Worm (Caenorhabditis elegans) whole organism, L3 larva: ENCODE data around the gene K01F9.2.

Experiments
- ZK546.5 ChIP-seq: sonication (generic microtip); optimal IDR thresholded peaks from 2 replicates; lab custom pipeline; 2017; ENCODE audit warnings: missing biosample characterization, missing genetic modification characterization
- ama-1 ChIP-seq: fragments of 150-350 bp; optimal IDR thresholded peaks from 2 replicates; lab custom pipeline; 2018
- daf-12 ChIP-seq: fragments of 150-350 bp; optimal IDR thresholded peaks from 2 replicates; lab custom pipeline; 2014; ENCODE audit warnings: missing biosample characterization, missing genetic modification reagents, missing genetic modification characterization
- fos-1 ChIP-seq: fragments of 150-350 bp; optimal IDR thresholded peaks from 2 replicates; lab custom pipeline; 2014; ENCODE audit warnings: missing biosample characterization, missing genetic modification characterization
- lin-39 ChIP-seq: fragments of 150-350 bp; optimal IDR thresholded peaks from 2 replicates; lab custom pipeline; 2018; ENCODE audit warnings: missing biosample characterization, missing genetic modification reagents, missing genetic modification characterization
- nfya-1 ChIP-seq: sonication (generic microtip); optimal IDR thresholded peaks from 2 replicates; lab custom pipeline; 2017; ENCODE audit warnings: missing genetic modification characterization, mild to moderate bottlenecking, missing compliant biosample characterization, antibody characterized with exemption, moderate library complexity; ENCODE audit not compliant: insufficient read depth
- nhr-11 ChIP-seq: fragments of 150-350 bp; optimal IDR thresholded peaks from 2 replicates; lab custom pipeline; 2014; ENCODE audit warnings: missing biosample characterization, missing genetic modification characterization
- nhr-12 ChIP-seq: fragments of 150-350 bp; optimal IDR thresholded peaks from 2 replicates; lab custom pipeline; 2014; ENCODE audit warnings: missing biosample characterization, missing genetic modification characterization
- nhr-77 ChIP-seq: fragments of 150-350 bp; optimal IDR thresholded peaks from 2 replicates; lab custom pipeline; 2014; ENCODE audit warnings: missing biosample characterization, missing genetic modification characterization
- pha-4 ChIP-seq: fragments of 150-350 bp; optimal IDR thresholded peaks from 2 replicates; lab custom pipeline; 2014; ENCODE audit warnings: missing biosample characterization, missing genetic modification reagents, missing genetic modification characterization
- tbx-2 ChIP-seq: sonication (generic microtip); optimal IDR thresholded peaks from 2 replicates; lab custom pipeline; 2016; ENCODE audit warnings: mild to moderate bottlenecking, missing genetic modification characterization, missing compliant biosample characterization

- TF ChIP-seq nfya-1 (tag; lab: Kevin White, UChicago) (peak; percentile 77), nhr-77 (tag; lab: Kevin White, UChicago) (no peak), ama-1 (no peak), daf-12 (tag; lab: Kevin White, UChicago) (no peak), ZK546.5 (tag; lab: Kevin White, UChicago) (no peak), tbx-2 (tag; lab: Kevin White, UChicago) (no peak), lin-39 (tag; lab: Kevin White, UChicago) (peak; percentile 8), nhr-11 (tag; lab: Kevin White, UChicago) (no peak), fos-1 (tag; lab: Kevin White, UChicago) (no peak), pha-4 (peak; percentile 59), nhr-12 (tag; lab: Kevin White, UChicago) (no peak)
Observed at ce11 chrIII:8888956-8889355, 12.0 kb upstream of the K01F9.2 start, which contains the start of gene ZK637.14.
